Fruit fly (Drosophila melanogaster) S2 (cell line): ENCODE data around the gene CG34258.

Experiments used
- CG8478 ChIP-seq: fragments of >200 bp; optimal IDR thresholded peaks from 2 replicates; lab custom pipeline; 2018
- CTCF ChIP-seq, 2 experiments: fragments of >200 bp; optimal IDR thresholded peaks; 2 replicates each; lab custom pipeline; 2018

The CG34258 gene

dm6 chr3L:19954426-19954825 lies 2.7 kb upstream of the CG34258 start, which contains the start of gene CG42654:
TSS of gene CG42654 (minus strand) at chr3L:19954526.
- TF ChIP-seq CG8478 (lab: Kevin White, UChicago) (no peak), CTCF (optimal IDR thresholded peaks at IDR 0.05; lab: Kevin White, UChicago) (no peak)

- no peak for TF ChIP-seq CG8478 (lab: Kevin White, UChicago)
- TF ChIP-seq CTCF (optimal IDR thresholded peaks at IDR 0.05; lab: Kevin White, UChicago), result no peak
These were observed 1.8 kb upstream of the CG34258 start, which contains the start of gene CG42655 for dm6 chr3L:19953612-19954011. TSS of gene CG42655 (minus strand) at chr3L:19953712.

dm6 chr3L:19952690-19953089 lies 922 bp upstream of the CG34258 start, which contains the start of gene CG33710:
TSS of gene CG33710 (minus strand) at chr3L:19952790.
- TF ChIP-seq CTCF (optimal IDR thresholded peaks at IDR 0.05; lab: Kevin White, UChicago), result no peak
- no peak for TF ChIP-seq CG8478 (lab: Kevin White, UChicago)

dm6 chr3L:19951035-19951434 lies 733 bp downstream of the CG34258 start, which contains the start of gene CG32219:
TSS of gene CG32219 (minus strand) at chr3L:19951135.
- TF ChIP-seq CTCF (optimal IDR thresholded peaks at IDR 0.05; lab: Kevin White, UChicago) (no peak), CG8478 (lab: Kevin White, UChicago) (no peak)

- no peak for TF ChIP-seq CG8478 (lab: Kevin White, UChicago)
- TF ChIP-seq CTCF (optimal IDR thresholded peaks at IDR 0.05; lab: Kevin White, UChicago), result no peak
These were observed 6.3 kb downstream of the CG34258 start for dm6 chr3L:19945469-19945868.

dm6 chr3L:19941162-19941561 lies 10.6 kb downstream of the CG34258 start:
- no peak for TF ChIP-seq CG8478 (lab: Kevin White, UChicago)
- no peak for TF ChIP-seq CTCF (optimal IDR thresholded peaks at IDR 0.05; lab: Kevin White, UChicago)

dm6 chr3L:19940349-19940748 lies 11.4 kb downstream of the CG34258 start:
- TF ChIP-seq CTCF (optimal IDR thresholded peaks at IDR 0.05; lab: Kevin White, UChicago) (no peak), CG8478 (lab: Kevin White, UChicago) (no peak)

dm6 chr3L:19939024-19939423 lies 12.7 kb downstream of the CG34258 start, which contains the start of gene Ac76E:
TSS of gene Ac76E (plus strand) at chr3L:19939287.
- TF ChIP-seq CG8478 (lab: Kevin White, UChicago) (no peak), CTCF (optimal IDR thresholded peaks at IDR 0.05; lab: Kevin White, UChicago) (no peak)

dm6 chr3L:19932917-19933316 lies 18.9 kb downstream of the CG34258 start:
- no peak for TF ChIP-seq CG8478 (lab: Kevin White, UChicago)
- TF ChIP-seq CTCF (optimal IDR thresholded peaks at IDR 0.05; lab: Kevin White, UChicago), result no peak

dm6 chr3L:19931391-19931790 lies 20.4 kb downstream of the CG34258 start, which contains the start of gene CG46462:
TSS of gene CG46462 (plus strand) at chr3L:19931691.
- no peak for TF ChIP-seq CG8478 (lab: Kevin White, UChicago)
- no peak for TF ChIP-seq CTCF (optimal IDR thresholded peaks at IDR 0.05; lab: Kevin White, UChicago)

dm6 chr3L:19929719-19930334 lies 21.9 kb downstream of the CG34258 start:
- TF ChIP-seq CTCF (optimal IDR thresholded peaks at IDR 0.05; lab: Kevin White, UChicago) (no peak), CG8478 (lab: Kevin White, UChicago) (no peak)

dm6 chr3L:19929051-19929718 lies 22.6 kb downstream of the CG34258 start:
- TF ChIP-seq CTCF (optimal IDR thresholded peaks at IDR 0.05; lab: Kevin White, UChicago) (no peak), CG8478 (lab: Kevin White, UChicago) (no peak)

- TF ChIP-seq CG8478 (lab: Kevin White, UChicago) (no peak), CTCF (optimal IDR thresholded peaks at IDR 0.05; lab: Kevin White, UChicago) (no peak)
These were observed 23.2 kb downstream of the CG34258 start, which contains the start of the genes CG8004 and RhoGDI for dm6 chr3L:19928435-19929011. TSS of gene CG8004 (minus strand) at chr3L:19928508. TSS of gene RhoGDI (plus strand) at chr3L:19928743.

- TF ChIP-seq CTCF (optimal IDR thresholded peaks at IDR 0.05; lab: Kevin White, UChicago) (no peak), CG8478 (lab: Kevin White, UChicago) (no peak)
These were observed 26.9 kb downstream of the CG34258 start, which contains the start of gene Grasp65 for dm6 chr3L:19924771-19925304. TSS of gene Grasp65 (plus strand) at chr3L:19924943.
